Worm (Caenorhabditis elegans): ENCODE measurements around the gene hlh-30.

DNA sequence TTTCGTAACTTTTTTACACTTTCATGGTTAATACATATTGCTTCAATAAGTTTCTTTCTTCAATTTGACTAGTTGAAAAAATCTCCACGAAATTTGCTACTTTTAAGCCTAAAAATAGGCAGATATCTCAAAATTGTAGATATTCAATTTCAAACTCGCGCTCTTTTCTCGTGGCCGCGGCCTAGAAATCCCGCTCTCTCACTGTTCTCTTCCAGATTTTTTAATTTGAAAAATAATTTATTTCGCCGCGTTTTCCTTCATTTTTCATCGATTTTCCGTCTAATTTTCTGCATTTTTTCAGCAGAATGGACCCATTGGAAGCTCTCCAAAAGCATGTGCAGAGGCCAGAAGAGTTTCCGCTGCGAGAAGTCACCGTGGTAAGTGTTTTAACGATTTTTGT lies 7.5 kb upstream of the hlh-30 start, which contains the start of gene cdc-73:
- TF ChIP-seq unc-62 (GFP tag; optimal IDR thresholded peaks at IDR 0.05) (no peak), jun-1 (tag; optimal IDR thresholded peaks at IDR 0.05) (no peak), nhr-25 (tag; optimal IDR thresholded peaks at IDR 0.05) (no peak), lin-39 (tag; optimal IDR thresholded peaks at IDR 0.05) (no peak), pha-4 (tag; optimal IDR thresholded peaks at IDR 0.05) (peak; percentile 39), ceh-82 (tag; optimal IDR thresholded peaks at IDR 0.05) (no peak), nhr-11 (tag; optimal IDR thresholded peaks at IDR 0.05) (no peak), elt-2 (tag; optimal IDR thresholded peaks at IDR 0.05) (no peak), nhr-77 (tag; optimal IDR thresholded peaks at IDR 0.05) (no peak), R02D3.7 (tag; optimal IDR thresholded peaks at IDR 0.05) (no peak)

All from whole organism, L3 larva.